Fruit fly (Drosophila melanogaster): Measurements from ENCODE around the gene Iml1.

The Iml1 gene

DNA sequence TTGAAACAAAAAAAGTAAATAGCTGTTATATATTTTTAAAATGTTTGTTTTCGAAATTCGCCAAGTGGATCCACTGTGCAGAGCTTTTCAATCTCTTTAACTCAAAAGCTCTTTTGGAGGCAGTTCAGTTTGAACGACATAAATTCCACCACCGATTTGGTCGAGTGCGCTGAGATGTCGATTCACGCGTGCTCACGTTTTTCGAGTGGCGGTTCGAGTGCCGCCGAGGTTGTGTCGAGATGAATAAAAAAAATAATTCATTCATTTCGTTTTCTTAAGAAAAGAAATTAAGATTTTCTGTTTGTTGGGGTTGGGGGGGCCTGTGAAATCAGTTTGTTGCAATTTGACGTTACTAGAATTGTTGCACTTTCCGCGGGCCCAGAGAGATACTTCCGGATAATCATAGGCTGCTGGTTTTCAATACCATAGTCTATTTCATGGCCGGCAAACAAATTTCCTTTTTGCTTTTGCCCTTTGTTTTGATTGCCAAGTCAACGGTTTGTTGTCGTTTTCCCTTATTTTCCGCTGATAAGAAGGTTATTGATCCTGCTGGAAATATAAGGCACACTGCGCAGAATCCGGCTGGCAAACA, 45.1 kb downstream of the Iml1 start:
- TF ChIP-seq Sox102F (GFP tag; optimal IDR thresholded peaks at IDR 0.05) (no peak), tio (GFP tag; optimal IDR thresholded peaks at IDR 0.05) (no peak), sna (GFP tag; IDR thresholded peaks at IDR 0.05; ENCODE audit: partially characterized antibody) (peak; percentile 22; the same call in 1 of the 2 replicates), bcd (GFP tag; optimal IDR thresholded peaks at IDR 0.05) (no peak), CG31365 (tag; optimal IDR thresholded peaks at IDR 0.05) (no peak), CG6683 (GFP tag; optimal IDR thresholded peaks at IDR 0.05) (no peak), croc (GFP tag; conservative IDR thresholded peaks at IDR 0.05) (no peak), slbo (GFP tag; IDR thresholded peaks at IDR 0.05) (no peak), CG6654 (GFP tag; optimal IDR thresholded peaks at IDR 0.05) (no peak), kay (GFP tag; optimal IDR thresholded peaks at IDR 0.05) (no peak), gsb-n (tag; optimal IDR thresholded peaks at IDR 0.05) (no peak), Atf6 (GFP tag; IDR thresholded peaks at IDR 0.05) (no peak), CG15269 (tag; optimal IDR thresholded peaks at IDR 0.05) (peak; percentile 12), CG2712 (tag; optimal IDR thresholded peaks at IDR 0.05) (no peak), CG2199 (GFP tag; IDR thresholded peaks at IDR 0.05) (peak; percentile 81), Camta (GFP tag; optimal IDR thresholded peaks at IDR 0.05) (no peak), bigmax (GFP tag; optimal IDR thresholded peaks at IDR 0.05) (no peak), CG18764 (GFP tag; optimal IDR thresholded peaks at IDR 0.05) (no peak), sd (tag; optimal IDR thresholded peaks at IDR 0.05) (peak; percentile 88), tgo (GFP tag; IDR thresholded peaks at IDR 0.05) (no peak), CG12104 (GFP tag; optimal IDR thresholded peaks at IDR 0.05) (no peak), HLH3B (GFP tag; IDR thresholded peaks at IDR 0.05) (no peak), tx (GFP tag; optimal IDR thresholded peaks at IDR 0.05) (no peak), slou (GFP tag; optimal IDR thresholded peaks at IDR 0.05) (no peak), CG9215 (GFP tag; IDR thresholded peaks at IDR 0.05) (no peak), run (tag; optimal IDR thresholded peaks at IDR 0.05) (no peak), Mrtf (GFP tag; IDR thresholded peaks at IDR 0.05) (no peak), gfzf (GFP tag; optimal IDR thresholded peaks at IDR 0.05) (no peak), Vsx1 (GFP tag; optimal IDR thresholded peaks at IDR 0.05) (no peak), pzg (GFP tag; optimal IDR thresholded peaks at IDR 0.05) (no peak), NfI (GFP tag; optimal IDR thresholded peaks at IDR 0.05) (no peak), Med (GFP tag) (peak; percentile 66), CG6765 (GFP tag; optimal IDR thresholded peaks at IDR 0.05) (no peak), lilli (GFP tag; optimal IDR thresholded peaks at IDR 0.05) (no peak), HmgD (GFP tag; optimal IDR thresholded peaks at IDR 0.05) (no peak), CG30431 (GFP tag; optimal IDR thresholded peaks at IDR 0.05) (no peak), Dll (GFP tag; IDR thresholded peaks at IDR 0.05; ENCODE audit: partially characterized antibody) (peak; percentile 52; the same call in 2 of the 4 replicates), Dek (tag; optimal IDR thresholded peaks at IDR 0.05) (no peak), Abd-B (GFP tag; optimal IDR thresholded peaks at IDR 0.05) (no peak), Drgx (GFP tag; IDR thresholded peaks at IDR 0.05) (no peak), dysf (GFP tag; IDR thresholded peaks at IDR 0.05) (no peak), gem (tag; optimal IDR thresholded peaks at IDR 0.05) (no peak), HLH54F (GFP tag; optimal IDR thresholded peaks at IDR 0.05) (no peak), Ssrp (tag; optimal IDR thresholded peaks at IDR 0.05) (no peak), Dad (GFP tag; optimal IDR thresholded peaks at IDR 0.05) (no peak), usp (GFP tag; optimal IDR thresholded peaks at IDR 0.05) (no peak), CG30403 (GFP tag; optimal IDR thresholded peaks at IDR 0.05) (no peak), Gug (GFP tag; IDR thresholded peaks at IDR 0.05) (no peak), CG4328 (GFP tag; optimal IDR thresholded peaks at IDR 0.05) (no peak), CG16813 (GFP tag; IDR thresholded peaks at IDR 0.05; ENCODE audit: partially characterized antibody) (peak; percentile 63), jing (GFP tag; optimal IDR thresholded peaks at IDR 0.05) (no peak)

All from whole organism, embryonic.